Fruit fly (Drosophila melanogaster) whole organism, pupa: ENCODE measurements around the gene Abl.

Experiments used
- CG10348 ChIP-seq: fragments of 200-800 bp; sonication (Bioruptor generic); IDR thresholded peaks from 2 replicates; pipeline ENCODE4 v1.3.6; 2022; ENCODE audit warnings: missing biosample characterization, missing genetic modification characterization
- CG12605 ChIP-seq: fragments of 200-800 bp; sonication (Bioruptor generic); IDR thresholded peaks from 2 replicates; pipeline ENCODE4 v1.3.6; 2022; ENCODE audit warnings: missing biosample characterization, missing genetic modification characterization
- CG13204 ChIP-seq: fragments of 200-800 bp; sonication (Bioruptor generic); optimal IDR thresholded peaks from 2 replicates; lab custom pipeline; 2018; ENCODE audit warnings: missing biosample characterization, mild to moderate bottlenecking, missing genetic modification characterization, moderate library complexity
- CG14655 ChIP-seq: fragments of 200-800 bp; sonication (Bioruptor generic); optimal IDR thresholded peaks from 3 replicates; lab custom pipeline; 2017; ENCODE audit warnings: mild to moderate bottlenecking, missing biosample characterization, missing genetic modification reagents, missing genetic modification characterization
- CG15710 ChIP-seq: fragments of 200-800 bp; sonication (Bioruptor generic); optimal IDR thresholded peaks from 2 replicates; lab custom pipeline; 2018; ENCODE audit warnings: missing biosample characterization, mild to moderate bottlenecking, missing genetic modification characterization, moderate library complexity
- CG17806 ChIP-seq: fragments of 200-800 bp; sonication (Bioruptor generic); optimal IDR thresholded peaks from 2 replicates; lab custom pipeline; 2018; ENCODE audit warnings: missing biosample characterization, mild to moderate bottlenecking, missing genetic modification characterization, moderate library complexity
- CG32121 ChIP-seq: fragments of 200-800 bp; sonication (Bioruptor generic); IDR thresholded peaks from 2 replicates; pipeline ENCODE4 v1.3.6; 2022; ENCODE audit warnings: missing biosample characterization, missing genetic modification characterization
- CG34367 ChIP-seq: fragments of 200-800 bp; sonication (Bioruptor generic); optimal IDR thresholded peaks from 2 replicates; lab custom pipeline; 2018; ENCODE audit warnings: missing biosample characterization, mild to moderate bottlenecking, missing genetic modification characterization
- CG4496 ChIP-seq: fragments of 200-800 bp; sonication (Bioruptor generic); IDR thresholded peaks from 3 replicates; pipeline ENCODE4 v1.3.6; 2022; ENCODE audit warnings: missing biosample characterization, missing genetic modification characterization
- CG8159 ChIP-seq: fragments of 200-800 bp; sonication (Bioruptor generic); optimal IDR thresholded peaks from 3 replicates; lab custom pipeline; 2018; ENCODE audit warnings: missing biosample characterization, mild to moderate bottlenecking, missing genetic modification characterization, moderate library complexity
- CG8301 ChIP-seq: fragments of 200-800 bp; sonication (Bioruptor generic); optimal IDR thresholded peaks from 2 replicates; lab custom pipeline; 2018; ENCODE audit warnings: missing biosample characterization, mild to moderate bottlenecking, missing genetic modification characterization
- CG9948 ChIP-seq: fragments of 200-800 bp; sonication (Bioruptor generic); optimal IDR thresholded peaks from 2 replicates; lab custom pipeline; 2018; ENCODE audit warnings: missing biosample characterization, mild to moderate bottlenecking, missing genetic modification characterization, moderate library complexity
- D1 ChIP-seq: fragments of 200-800 bp; sonication (Bioruptor generic); optimal IDR thresholded peaks from 2 replicates; lab custom pipeline; 2018; ENCODE audit warnings: missing biosample characterization, mild to moderate bottlenecking, missing genetic modification characterization, moderate library complexity
- EcR ChIP-seq: fragments of 200-800 bp; sonication (Bioruptor generic); optimal IDR thresholded peaks from 3 replicates; lab custom pipeline; 2019; ENCODE audit warnings: missing biosample characterization, missing genetic modification characterization, mild to moderate bottlenecking, moderate library complexity, missing genetic modification reagents
- Ets98B ChIP-seq: fragments of 200-800 bp; sonication (Bioruptor generic); IDR thresholded peaks from 2 replicates; pipeline ENCODE4 v1.3.6; 2022; ENCODE audit warnings: missing biosample characterization, missing genetic modification characterization
- Pif1A ChIP-seq: fragments of 200-800 bp; sonication (Bioruptor generic); optimal IDR thresholded peaks from 3 replicates; lab custom pipeline; 2016; ENCODE audit warnings: missing biosample characterization, missing genetic modification characterization
- Pif1B ChIP-seq: fragments of 200-800 bp; sonication (Bioruptor generic); optimal IDR thresholded peaks from 3 replicates; lab custom pipeline; 2016; ENCODE audit warnings: missing biosample characterization, missing genetic modification characterization
- Snoo ChIP-seq: fragments of 200-800 bp; sonication (Bioruptor generic); optimal IDR thresholded peaks from 3 replicates; lab custom pipeline; 2017; ENCODE audit warnings: missing biosample characterization, mild to moderate bottlenecking, missing genetic modification characterization, inconsistent platforms
- fd96Ca ChIP-seq: fragments of 200-800 bp; sonication (Bioruptor generic); IDR thresholded peaks from 3 replicates; pipeline ENCODE4 v1.3.6; 2022; ENCODE audit warnings: missing biosample characterization, missing genetic modification characterization
- gl ChIP-seq: fragments of 200-800 bp; sonication (Bioruptor generic); optimal IDR thresholded peaks from 2 replicates; lab custom pipeline; 2018; ENCODE audit warnings: missing biosample characterization, mild to moderate bottlenecking, missing genetic modification characterization
- rn ChIP-seq: fragments of 200-800 bp; sonication (Bioruptor generic); IDR thresholded peaks from 2 replicates; pipeline ENCODE4 v1.3.6; 2022; ENCODE audit warnings: missing biosample characterization, missing genetic modification characterization

Gene Abl

DNA sequence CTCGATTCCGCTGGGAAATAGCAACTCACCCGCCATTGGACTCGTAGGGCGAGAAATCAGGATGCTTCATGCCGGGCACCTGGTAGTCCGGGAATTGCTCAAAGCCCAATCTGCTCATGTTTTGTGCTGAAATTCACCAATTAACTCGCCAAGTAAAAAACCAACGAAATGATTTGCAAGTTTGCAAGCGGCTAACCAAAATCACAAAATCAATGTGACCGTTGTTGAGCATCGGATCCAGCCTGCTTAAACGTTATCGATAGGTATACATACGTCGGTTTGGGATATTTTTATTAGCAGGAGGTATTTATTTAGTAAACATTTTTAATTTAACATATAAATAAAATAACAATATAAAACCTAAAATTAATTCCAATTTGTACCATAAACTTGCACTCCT, 37.5 kb downstream of the Abl start, which contains the start of gene Prosbeta6:
TSS of gene Prosbeta6 (minus strand) at position 218 of the 400 bp plus-strand sequence.
- TF ChIP-seq CG9948 (tag; lab: Kevin White, UChicago) (no peak), CG12605 (GFP tag; lab: Robert Waterston, UW) (no peak), CG32121 (GFP tag; lab: Robert Waterston, UW) (no peak), CG8159 (no peak), EcR (GFP tag; lab: Kevin White, UChicago) (no peak)

DNA sequence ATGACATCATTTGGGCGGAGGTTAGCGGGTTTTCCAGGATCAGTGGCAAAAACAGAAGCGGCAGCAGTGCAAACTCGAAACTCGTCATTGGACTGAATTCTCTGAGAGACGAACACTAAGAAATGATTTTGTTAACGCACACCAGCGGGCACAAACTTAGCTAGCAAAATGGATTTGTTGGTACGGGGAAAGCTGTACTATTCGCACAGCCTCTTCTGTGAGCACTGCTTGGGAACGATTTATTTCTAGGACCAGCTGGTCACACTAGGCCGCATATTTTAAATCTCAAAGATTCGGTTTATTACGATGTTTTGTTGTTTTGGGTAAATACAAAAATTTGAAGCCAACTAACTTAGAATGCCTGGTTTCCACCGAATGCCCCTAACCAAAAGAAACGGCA, 38.6 kb downstream of the Abl start, which contains the start of gene CG4098:
TSS of gene CG4098 (minus strand) at position 228 of the 400 bp plus-strand sequence.
- TF ChIP-seq Snoo (tag; lab: Kevin White, UChicago) (peak; percentile 37), Ets98B (GFP tag; lab: Robert Waterston, UW) (peak; percentile 83), CG4496 (peak; percentile 84), CG10348 (GFP tag; lab: Robert Waterston, UW) (no peak), CG8301 (tag; lab: Kevin White, UChicago) (peak; percentile 14), CG9948 (tag; lab: Kevin White, UChicago) (no peak), CG14655 (GFP tag; lab: Kevin White, UChicago) (peak; percentile 27), CG15710 (tag; lab: Kevin White, UChicago) (peak; percentile 47), CG13204 (no peak), fd96Ca (GFP tag; lab: Robert Waterston, UW) (peak; percentile 83), D1 (tag; lab: Kevin White, UChicago) (no peak), Pif1B (GFP tag; lab: Kevin White, UChicago) (peak; percentile 20), CG32121 (GFP tag; lab: Robert Waterston, UW) (peak; percentile 71), rn (GFP tag; lab: Robert Waterston, UW) (peak; percentile 55; the same call in 1 of the 2 replicates), gl (tag; lab: Kevin White, UChicago) (no peak), EcR (GFP tag; lab: Kevin White, UChicago) (no peak), Pif1A (GFP tag; lab: Kevin White, UChicago) (peak; percentile 47), CG17806 (peak; percentile 42), CG12605 (GFP tag; lab: Robert Waterston, UW) (peak; percentile 67), CG8159 (peak; percentile 30), CG34367 (tag; lab: Kevin White, UChicago) (peak; percentile 34)

DNA sequence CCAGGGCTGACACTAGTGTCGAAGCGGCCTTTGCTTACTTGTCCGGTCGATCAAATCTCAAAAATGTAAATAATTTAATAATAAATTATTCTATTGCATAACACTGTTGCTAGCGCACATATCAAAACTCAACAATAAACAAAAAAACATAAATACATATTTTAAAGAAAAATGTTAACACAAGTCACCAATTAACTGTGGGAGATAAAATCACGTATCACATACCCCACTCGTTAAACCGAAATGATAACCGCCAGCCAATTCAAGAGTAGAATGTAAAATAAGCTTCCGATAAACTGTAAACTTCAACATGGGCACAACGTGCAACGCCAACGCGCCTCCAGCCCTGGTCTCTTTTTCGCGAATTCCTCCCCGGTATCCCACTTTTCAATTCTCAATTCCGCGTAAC, 44.9 kb downstream of the Abl start, which contains the start of gene Arts:
TSS of gene Arts (plus strand) at position 116 of the 409 bp plus-strand sequence.
- TF ChIP-seq CG13204: no peak
- no peak for TF ChIP-seq CG10348 (GFP tag; lab: Robert Waterston, UW)
- no peak for TF ChIP-seq D1 (tag; lab: Kevin White, UChicago)
- TF ChIP-seq Pif1B (GFP tag; lab: Kevin White, UChicago): no peak
- TF ChIP-seq CG32121 (GFP tag; lab: Robert Waterston, UW): no peak
- TF ChIP-seq fd96Ca (GFP tag; lab: Robert Waterston, UW): no peak
- no peak for TF ChIP-seq CG8301 (tag; lab: Kevin White, UChicago)
- TF ChIP-seq gl (tag; lab: Kevin White, UChicago): no peak
- TF ChIP-seq CG12605 (GFP tag; lab: Robert Waterston, UW): no peak
- no peak for TF ChIP-seq rn (GFP tag; lab: Robert Waterston, UW)
- no peak for TF ChIP-seq EcR (GFP tag; lab: Kevin White, UChicago)
- no peak for TF ChIP-seq Ets98B (GFP tag; lab: Robert Waterston, UW)
- TF ChIP-seq CG8159: peak; percentile 43
- peak; percentile 17 for TF ChIP-seq CG34367 (tag; lab: Kevin White, UChicago)
- peak; percentile 28 for TF ChIP-seq CG15710 (tag; lab: Kevin White, UChicago)
- peak; percentile 47 for TF ChIP-seq CG14655 (GFP tag; lab: Kevin White, UChicago)
- TF ChIP-seq Snoo (tag; lab: Kevin White, UChicago): peak; percentile 11
- no peak for TF ChIP-seq CG4496
- TF ChIP-seq CG9948 (tag; lab: Kevin White, UChicago): no peak
- TF ChIP-seq Pif1A (GFP tag; lab: Kevin White, UChicago): no peak
- peak; percentile 1 for TF ChIP-seq CG17806
- TF ChIP-seq, all 21 proteins: peak for 6

- no peak for TF ChIP-seq CG8301 (tag; lab: Kevin White, UChicago)
- TF ChIP-seq CG9948 (tag; lab: Kevin White, UChicago): no peak
- no peak for TF ChIP-seq D1 (tag; lab: Kevin White, UChicago)
- no peak for TF ChIP-seq Snoo (tag; lab: Kevin White, UChicago)
- no peak for TF ChIP-seq gl (tag; lab: Kevin White, UChicago)
- no peak for TF ChIP-seq Pif1B (GFP tag; lab: Kevin White, UChicago)
- TF ChIP-seq EcR (GFP tag; lab: Kevin White, UChicago): no peak
- no peak for TF ChIP-seq fd96Ca (GFP tag; lab: Robert Waterston, UW)
- TF ChIP-seq, all 21 proteins: peak for 0
Measured at dm6 chr3L:16594922-16595518, 52.7 kb downstream of the Abl start, which contains the start of the genes spd-2 and Apl. Gene spd-2 (minus strand): TSS chr3L:16595014. Gene Apl (plus strand): TSS chr3L:16595181.

- TF ChIP-seq rn (GFP tag; lab: Robert Waterston, UW) (no peak), EcR (GFP tag; lab: Kevin White, UChicago) (no peak), Pif1A (GFP tag; lab: Kevin White, UChicago) (no peak), CG12605 (GFP tag; lab: Robert Waterston, UW) (no peak), CG9948 (tag; lab: Kevin White, UChicago) (no peak), Snoo (tag; lab: Kevin White, UChicago) (no peak), CG17806 (no peak), CG13204 (no peak), CG10348 (GFP tag; lab: Robert Waterston, UW) (no peak), CG34367 (tag; lab: Kevin White, UChicago) (no peak), CG4496 (no peak), CG32121 (GFP tag; lab: Robert Waterston, UW) (no peak), fd96Ca (GFP tag; lab: Robert Waterston, UW) (no peak), Pif1B (GFP tag; lab: Kevin White, UChicago) (no peak), CG8159 (no peak), gl (tag; lab: Kevin White, UChicago) (no peak)
- TF ChIP-seq, all 21 proteins: peak for 0
Measured at dm6 chr3L:16590860-16591259, 56.8 kb downstream of the Abl start, which contains the start of gene tra. Gene tra (minus strand): TSS chr3L:16591050.
